Fruit fly (Drosophila melanogaster): ENCODE results near the gene sn.

Gene sn

dm6 chrX:7934679-7935078 lies 29.1 kb upstream of the sn start, which contains the start of gene RpS14b (continued):
- TF ChIP-seq TFAM (GFP tag; optimal IDR thresholded peaks at IDR 0.05) (no peak), CG10462 (GFP tag; optimal IDR thresholded peaks at IDR 0.05) (no peak), B-H2 (GFP tag; optimal IDR thresholded peaks at IDR 0.05) (peak; percentile 87), gro (GFP tag; optimal IDR thresholded peaks at IDR 0.05) (peak; percentile 72), maf-S (GFP tag; optimal IDR thresholded peaks at IDR 0.05) (peak; percentile 30), CG13624 (GFP tag; optimal IDR thresholded peaks at IDR 0.05) (peak; percentile 67), CG2678 (tag; optimal IDR thresholded peaks at IDR 0.05) (peak; percentile 31), inv (GFP tag; IDR thresholded peaks at IDR 0.05; ENCODE audit: partially characterized antibody) (peak; percentile 67), CG2199 (GFP tag; IDR thresholded peaks at IDR 0.05) (no peak), CG30431 (GFP tag; optimal IDR thresholded peaks at IDR 0.05) (no peak), pita (GFP tag; optimal IDR thresholded peaks at IDR 0.05) (no peak), al (GFP tag; IDR thresholded peaks at IDR 0.05) (peak; percentile 38; the same call in 1 of the 2 replicates), twi (tag; optimal IDR thresholded peaks at IDR 0.05) (no peak), CG4854 (GFP tag; optimal IDR thresholded peaks at IDR 0.05) (peak; percentile 40), fd102C (GFP tag; optimal IDR thresholded peaks at IDR 0.05) (no peak), klu (GFP tag; IDR thresholded peaks at IDR 0.05) (peak; percentile 23; the same call in 1 of the 2 replicates), Lhr (GFP tag; optimal IDR thresholded peaks at IDR 0.05) (peak; percentile 51), lab (GFP tag; optimal IDR thresholded peaks at IDR 0.05) (peak; percentile 87), phol (tag; optimal IDR thresholded peaks at IDR 0.05) (peak; percentile 59), Opbp (GFP tag; IDR thresholded peaks at IDR 0.05; ENCODE audit: partially characterized antibody) (peak; percentile 78), CG6272 (GFP tag; IDR thresholded peaks at IDR 0.05) (peak; percentile 41; the same call in 1 of the 2 replicates), NfI (GFP tag; optimal IDR thresholded peaks at IDR 0.05) (peak; percentile 85), tna (GFP tag; IDR thresholded peaks at IDR 0.05; ENCODE audit: partially characterized antibody) (0 out of 2 replicates have a peak, but pooled peaks have one; percentile 33), Oaz (GFP tag; IDR thresholded peaks at IDR 0.05) (peak; percentile 52), CG1832 (GFP tag; optimal IDR thresholded peaks at IDR 0.05) (no peak), CG10209 (GFP tag; optimal IDR thresholded peaks at IDR 0.05) (peak; percentile 45), fu2 (GFP tag; optimal IDR thresholded peaks at IDR 0.05) (peak; percentile 31), dati (GFP tag; IDR thresholded peaks at IDR 0.05) (peak; percentile 41; the same call in 1 of the 2 replicates), CG8944 (GFP tag; optimal IDR thresholded peaks at IDR 0.05) (no peak), Med (GFP tag) (peak; percentile 96), hb (GFP tag; IDR thresholded peaks at IDR 0.05; ENCODE audit: partially characterized antibody) (peak; percentile 41; the same call in 1 of the 3 replicates), CG7963 (GFP tag; IDR thresholded peaks at IDR 0.05; ENCODE audit: partially characterized antibody) (0 out of 3 replicates have a peak, but pooled peaks have one; percentile 43), CG12104 (GFP tag; optimal IDR thresholded peaks at IDR 0.05) (no peak), slbo (GFP tag; IDR thresholded peaks at IDR 0.05) (peak; percentile 75), CG12219 (GFP tag; optimal IDR thresholded peaks at IDR 0.05) (peak; percentile 56), CG2875 (GFP tag; optimal IDR thresholded peaks at IDR 0.05) (peak; percentile 43), CG2712 (tag; optimal IDR thresholded peaks at IDR 0.05) (peak; percentile 17), CG4820 (GFP tag; optimal IDR thresholded peaks at IDR 0.05) (no peak), eyg (GFP tag; optimal IDR thresholded peaks at IDR 0.05) (peak; percentile 29), Poxn (GFP tag; IDR thresholded peaks at IDR 0.05) (no peak), zen2 (GFP tag; IDR thresholded peaks at IDR 0.05; ENCODE audit: partially characterized antibody) (peak; percentile 62; the same call in 1 of the 3 replicates)

Measured in whole organism, embryonic.